Worm (Caenorhabditis elegans) whole organism, L3 larva: Measurements from ENCODE around the gene T01H3.2.

Source experiments
- R02D3.7 ChIP-seq: fragments of 150-350 bp; optimal IDR thresholded peaks from 2 replicates; lab custom pipeline; 2014; ENCODE audit warnings: missing biosample characterization, missing genetic modification characterization
- ZK546.5 ChIP-seq: sonication (generic microtip); optimal IDR thresholded peaks from 2 replicates; lab custom pipeline; 2017; ENCODE audit warnings: missing biosample characterization, missing genetic modification characterization
- aly-2 ChIP-seq: fragments of 150-350 bp; optimal IDR thresholded peaks from 2 replicates; lab custom pipeline; 2014; ENCODE audit warnings: missing biosample characterization, missing genetic modification characterization
- ceh-16 ChIP-seq: sonication (generic microtip); optimal IDR thresholded peaks from 2 replicates; lab custom pipeline; 2017; ENCODE audit warnings: missing biosample characterization, missing genetic modification characterization
- daf-12 ChIP-seq: fragments of 150-350 bp; optimal IDR thresholded peaks from 2 replicates; lab custom pipeline; 2014; ENCODE audit warnings: missing biosample characterization, missing genetic modification reagents, missing genetic modification characterization
- egl-5 ChIP-seq: fragments of 150-350 bp; optimal IDR thresholded peaks from 2 replicates; lab custom pipeline; 2017; ENCODE audit warnings: missing biosample characterization, missing genetic modification reagents, missing genetic modification characterization, inconsistent platforms
- elt-2 ChIP-seq: sonication (generic microtip); optimal IDR thresholded peaks from 2 replicates; lab custom pipeline; 2016; ENCODE audit warnings: missing genetic modification reagents, mild to moderate bottlenecking, missing genetic modification characterization, missing compliant biosample characterization
- fkh-10 ChIP-seq: sonication (generic microtip); optimal IDR thresholded peaks from 2 replicates; lab custom pipeline; 2017; ENCODE audit warnings: missing biosample characterization, missing genetic modification reagents, missing genetic modification characterization
- fkh-2 ChIP-seq: fragments of 150-350 bp; optimal IDR thresholded peaks from 2 replicates; lab custom pipeline; 2014; ENCODE audit warnings: missing biosample characterization, missing genetic modification reagents, missing genetic modification characterization
- fos-1 ChIP-seq: fragments of 150-350 bp; optimal IDR thresholded peaks from 2 replicates; lab custom pipeline; 2014; ENCODE audit warnings: missing biosample characterization, missing genetic modification characterization
- hmg-11 ChIP-seq: sonication (generic microtip); optimal IDR thresholded peaks from 2 replicates; lab custom pipeline; 2016; ENCODE audit warnings: missing genetic modification characterization, missing compliant biosample characterization
- jun-1 ChIP-seq: fragments of 150-350 bp; optimal IDR thresholded peaks from 2 replicates; lab custom pipeline; 2014; ENCODE audit warnings: missing biosample characterization, missing genetic modification reagents, missing genetic modification characterization
- lin-15B ChIP-seq: fragments of 150-350 bp; optimal IDR thresholded peaks from 2 replicates; lab custom pipeline; 2014; ENCODE audit warnings: missing biosample characterization, missing genetic modification characterization
- lin-39 ChIP-seq: fragments of 150-350 bp; optimal IDR thresholded peaks from 2 replicates; lab custom pipeline; 2018; ENCODE audit warnings: missing biosample characterization, missing genetic modification reagents, missing genetic modification characterization
- lsy-12 ChIP-seq: sonication (generic microtip); optimal IDR thresholded peaks from 2 replicates; lab custom pipeline; 2016; ENCODE audit warnings: mild to moderate bottlenecking, missing genetic modification characterization, missing compliant biosample characterization
- mdl-1 ChIP-seq: fragments of 150-350 bp; optimal IDR thresholded peaks from 2 replicates; lab custom pipeline; 2014; ENCODE audit warnings: missing biosample characterization, missing genetic modification characterization
- nfya-1 ChIP-seq: sonication (generic microtip); optimal IDR thresholded peaks from 2 replicates; lab custom pipeline; 2017; ENCODE audit warnings: missing genetic modification characterization, mild to moderate bottlenecking, missing compliant biosample characterization, antibody characterized with exemption, moderate library complexity; ENCODE audit not compliant: insufficient read depth
- nhr-11 ChIP-seq: fragments of 150-350 bp; optimal IDR thresholded peaks from 2 replicates; lab custom pipeline; 2014; ENCODE audit warnings: missing biosample characterization, missing genetic modification characterization
- nhr-23 ChIP-seq: fragments of 150-350 bp; optimal IDR thresholded peaks from 2 replicates; lab custom pipeline; 2014; ENCODE audit warnings: missing biosample characterization, missing genetic modification reagents, missing genetic modification characterization
- nhr-67 ChIP-seq: fragments of 150-350 bp; optimal IDR thresholded peaks from 2 replicates; lab custom pipeline; 2014; ENCODE audit warnings: missing biosample characterization, missing genetic modification characterization
- nhr-76 ChIP-seq: fragments of 150-350 bp; sonication (generic microtip); optimal IDR thresholded peaks from 5 replicates; lab custom pipeline; 2014; ENCODE audit warnings: missing biosample characterization, missing genetic modification characterization
- nhr-77 ChIP-seq: fragments of 150-350 bp; optimal IDR thresholded peaks from 2 replicates; lab custom pipeline; 2014; ENCODE audit warnings: missing biosample characterization, missing genetic modification characterization
- pha-4 ChIP-seq: fragments of 150-350 bp; optimal IDR thresholded peaks from 2 replicates; lab custom pipeline; 2014; ENCODE audit warnings: missing biosample characterization, missing genetic modification reagents, missing genetic modification characterization
- pqm-1 ChIP-seq: fragments of 150-350 bp; optimal IDR thresholded peaks from 2 replicates; lab custom pipeline; 2017; ENCODE audit warnings: missing biosample characterization, missing genetic modification characterization, inconsistent platforms
- sea-2 ChIP-seq: fragments of 150-350 bp; sonication (generic microtip); optimal IDR thresholded peaks from 4 replicates; lab custom pipeline; 2014; ENCODE audit warnings: missing biosample characterization, missing genetic modification reagents, missing genetic modification characterization
- unc-39 ChIP-seq: sonication (generic microtip); optimal IDR thresholded peaks from 4 replicates; lab custom pipeline; 2017; ENCODE audit warnings: missing biosample characterization, missing genetic modification characterization
- unc-62 ChIP-seq: fragments of 150-350 bp; sonication (generic microtip); optimal IDR thresholded peaks from 4 replicates; lab custom pipeline; 2014; ENCODE audit warnings: missing biosample characterization, missing genetic modification reagents, missing genetic modification characterization
- zag-1 ChIP-seq: fragments of 150-350 bp; optimal IDR thresholded peaks from 2 replicates; lab custom pipeline; 2014; ENCODE audit warnings: missing biosample characterization, missing genetic modification characterization
- ztf-11 ChIP-seq: fragments of 150-350 bp; optimal IDR thresholded peaks from 2 replicates; lab custom pipeline; 2014; ENCODE audit warnings: missing biosample characterization, missing genetic modification characterization

The T01H3.2 gene

DNA sequence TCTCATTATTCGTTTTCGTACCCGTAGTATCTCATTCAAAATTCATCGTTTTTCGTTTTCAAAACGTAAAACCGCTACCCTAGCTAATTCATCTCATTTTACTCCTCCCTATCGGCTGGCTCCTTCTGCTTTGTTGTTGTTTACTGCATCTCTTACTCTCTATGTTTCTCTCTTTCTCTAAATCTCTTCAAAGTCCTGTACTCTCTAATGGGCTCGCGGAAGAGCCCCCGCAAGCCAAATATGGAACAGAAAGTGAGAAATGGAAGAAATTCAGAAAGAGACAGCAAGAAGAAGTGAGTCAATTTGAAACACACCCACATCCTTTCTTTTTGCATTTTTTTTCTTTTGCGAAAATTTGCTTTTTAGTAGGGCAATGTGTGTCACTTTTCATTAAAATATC, 39.1 kb downstream of the T01H3.2 start:
- TF ChIP-seq lin-15B (tag; lab: Kevin White, UChicago): no peak
- TF ChIP-seq sea-2 (GFP tag; lab: Kevin White, UChicago): peak; percentile 5
- peak; percentile 91 for TF ChIP-seq lin-39 (tag; lab: Kevin White, UChicago)
- no peak for TF ChIP-seq ceh-16
- TF ChIP-seq fkh-2: peak; percentile 51
- TF ChIP-seq nfya-1 (tag; lab: Kevin White, UChicago): peak; percentile 46
- TF ChIP-seq pha-4 (tag; lab: Kevin White, UChicago): peak; percentile 1

DNA sequence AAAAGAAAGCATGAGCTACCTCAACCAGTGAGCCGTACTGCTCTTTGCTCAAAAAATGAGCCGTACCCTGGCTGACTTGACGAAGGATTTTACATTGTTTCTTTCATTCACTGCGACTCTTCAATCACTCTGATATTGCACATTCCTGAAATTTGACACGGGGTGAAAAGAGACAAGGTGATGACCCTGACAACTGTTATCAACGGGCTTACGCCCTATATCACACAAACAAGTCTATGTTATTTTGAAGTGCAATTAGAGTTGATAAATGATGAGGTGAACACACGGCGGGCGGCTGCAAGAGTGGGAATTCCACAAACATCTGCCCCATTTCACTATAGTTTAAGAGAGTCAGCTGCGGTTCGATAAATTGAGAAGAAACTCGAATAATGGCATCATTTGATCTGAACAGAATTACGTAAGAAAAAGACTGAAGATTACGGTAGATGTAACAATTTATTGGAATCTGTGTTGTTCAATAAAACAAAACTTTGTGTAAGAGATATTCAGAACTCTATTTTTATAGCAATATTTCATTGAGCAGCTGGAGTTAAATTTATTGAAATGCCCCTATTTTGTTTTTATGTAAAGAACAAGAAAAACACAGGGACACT, 41.1 kb downstream of the T01H3.2 start:
- TF ChIP-seq hmg-11 (tag; lab: Kevin White, UChicago): no peak
- peak; percentile 59 for TF ChIP-seq lin-39 (tag; lab: Kevin White, UChicago)
- TF ChIP-seq lsy-12 (tag; lab: Kevin White, UChicago): no peak
- TF ChIP-seq egl-5: peak; percentile 80
- TF ChIP-seq ZK546.5 (tag; lab: Kevin White, UChicago): no peak
- no peak for TF ChIP-seq aly-2 (tag; lab: Kevin White, UChicago)
- peak; percentile 12 for TF ChIP-seq nfya-1 (tag; lab: Kevin White, UChicago)
- TF ChIP-seq unc-62: peak; percentile 47
- no peak for TF ChIP-seq lin-15B (tag; lab: Kevin White, UChicago)
- TF ChIP-seq fkh-2: no peak
- TF ChIP-seq nhr-11 (tag; lab: Kevin White, UChicago): peak; percentile 37
- no peak for TF ChIP-seq fkh-10 (GFP tag; lab: Kevin White, UChicago)

DNA sequence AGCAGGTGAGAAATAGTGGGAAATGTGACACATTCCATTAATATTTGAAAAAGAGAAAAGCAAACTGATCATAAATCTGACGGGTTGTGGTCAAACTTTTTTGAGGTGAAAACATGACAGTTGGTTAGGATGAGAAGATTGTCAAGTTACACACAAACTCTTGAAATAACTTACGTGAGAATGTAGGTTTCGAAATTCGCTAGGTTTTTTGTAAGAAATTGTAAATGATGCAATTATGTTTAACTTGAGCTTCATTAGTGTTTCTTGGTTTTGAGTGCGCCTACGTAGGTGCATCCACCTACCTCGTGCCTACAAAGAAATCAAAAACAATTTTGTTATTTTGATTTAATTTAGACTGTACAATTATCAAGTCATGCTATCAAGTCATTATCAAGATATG, 42.5 kb downstream of the T01H3.2 start, which contains the start of gene cex-2:
Gene cex-2, minus strand, starts transcription at position 101 of the 400 bp plus-strand sequence.
- TF ChIP-seq pha-4 (tag; lab: Kevin White, UChicago) (peak; percentile 28), aly-2 (tag; lab: Kevin White, UChicago) (no peak)

DNA sequence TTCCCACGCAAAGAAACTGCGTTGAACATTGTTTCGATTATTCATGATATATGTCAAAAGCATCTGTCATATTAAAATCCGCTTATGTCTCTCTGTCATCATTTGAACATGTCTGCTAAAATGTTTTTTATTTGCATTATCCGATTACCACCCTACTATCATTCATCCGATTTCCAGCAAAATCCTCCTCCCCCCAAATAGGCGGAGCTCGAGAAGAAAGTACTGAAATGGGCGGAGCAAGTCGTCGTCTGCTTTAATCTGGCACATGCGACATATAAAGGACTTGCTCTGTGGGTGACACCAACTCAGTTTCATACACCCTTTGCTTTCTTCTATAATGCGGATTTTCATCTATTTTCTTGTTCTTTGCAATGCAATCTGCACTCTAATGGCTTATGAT, 45.7 kb downstream of the T01H3.2 start, which contains the start of gene T09A5.14:
Gene T09A5.14, plus strand, starts transcription at position 301 of the 400 bp plus-strand sequence.
- no peak for TF ChIP-seq nfya-1 (tag; lab: Kevin White, UChicago)
- no peak for TF ChIP-seq unc-39 (tag; lab: Kevin White, UChicago)
- TF ChIP-seq fos-1 (tag; lab: Kevin White, UChicago): no peak
- TF ChIP-seq R02D3.7 (tag; lab: Kevin White, UChicago): no peak

DNA sequence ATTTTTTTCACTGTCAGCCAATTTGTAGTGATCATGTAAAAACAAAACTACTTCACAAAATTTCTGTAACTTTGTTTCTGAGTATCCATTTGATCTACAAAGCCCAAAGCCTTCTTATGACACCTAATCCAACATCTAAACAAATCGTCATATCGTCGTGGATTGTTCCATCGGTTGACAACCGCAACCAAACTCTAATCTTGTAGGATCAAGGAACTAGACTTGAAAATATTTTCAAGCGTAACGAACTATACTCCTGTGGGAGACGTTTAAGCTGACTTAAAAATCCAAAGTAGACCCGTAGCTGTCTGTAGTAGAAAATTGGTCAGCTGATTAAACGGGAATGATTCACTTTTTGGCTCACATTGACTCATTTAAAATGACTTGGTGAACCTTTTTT, 48.2 kb downstream of the T01H3.2 start:
- TF ChIP-seq mdl-1 (tag; lab: Kevin White, UChicago): no peak
- no peak for TF ChIP-seq nhr-23 (tag; lab: Kevin White, UChicago)
- TF ChIP-seq nhr-77 (tag; lab: Kevin White, UChicago): no peak
- no peak for TF ChIP-seq pqm-1 (tag; lab: Kevin White, UChicago)
- TF ChIP-seq elt-2 (tag; lab: Kevin White, UChicago): no peak
- TF ChIP-seq nhr-67 (tag; lab: Kevin White, UChicago): no peak
- TF ChIP-seq lin-39 (tag; lab: Kevin White, UChicago): no peak
- TF ChIP-seq unc-62: no peak
- no peak for TF ChIP-seq lsy-12 (tag; lab: Kevin White, UChicago)
- no peak for TF ChIP-seq jun-1 (tag; lab: Kevin White, UChicago)
- TF ChIP-seq zag-1 (tag; lab: Kevin White, UChicago): no peak

DNA sequence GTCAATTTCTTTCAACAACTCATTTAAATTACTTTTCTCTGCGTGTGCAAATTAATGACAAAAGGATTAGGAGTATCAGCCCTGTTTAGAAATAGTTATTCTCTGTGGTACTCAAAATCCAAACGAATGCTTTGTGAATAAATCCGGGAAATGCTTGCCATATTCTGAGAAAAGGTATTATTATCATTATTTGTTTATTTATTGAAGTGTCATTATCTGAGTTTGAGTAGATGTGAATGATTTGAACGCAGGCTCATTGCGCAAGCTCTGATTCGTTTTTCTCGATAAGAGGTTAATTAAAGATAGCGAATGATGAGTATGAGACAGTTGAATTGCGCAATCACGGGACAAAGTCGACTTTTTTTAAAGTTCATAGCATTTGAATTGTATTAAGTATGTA, 49.9 kb downstream of the T01H3.2 start:
- TF ChIP-seq lin-39 (tag; lab: Kevin White, UChicago): no peak
- TF ChIP-seq lsy-12 (tag; lab: Kevin White, UChicago): no peak
- TF ChIP-seq nhr-77 (tag; lab: Kevin White, UChicago): no peak
- no peak for TF ChIP-seq daf-12 (tag; lab: Kevin White, UChicago)
- no peak for TF ChIP-seq lin-15B (tag; lab: Kevin White, UChicago)

DNA sequence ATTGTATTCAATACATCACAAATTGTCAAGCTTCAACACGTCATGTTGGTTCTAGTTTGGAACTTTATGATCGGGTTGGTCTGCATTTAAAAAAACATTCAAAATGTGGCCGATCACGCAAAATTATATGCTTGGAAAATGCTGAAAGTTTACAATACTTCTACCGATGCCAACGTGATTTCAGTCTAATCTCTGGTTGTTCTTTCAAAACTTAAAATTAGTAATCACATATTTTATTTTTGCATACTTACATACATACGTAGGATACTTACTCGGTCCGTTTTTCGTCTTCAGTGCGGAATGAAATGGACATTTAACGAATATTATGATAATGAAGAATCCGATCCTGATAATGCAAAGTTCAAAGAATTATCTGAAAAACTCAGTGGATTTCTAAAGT, 52.7 kb downstream of the T01H3.2 start, which contains the start of gene srw-62:
Gene srw-62, plus strand, starts transcription at position 301 of the 400 bp plus-strand sequence.
- TF ChIP-seq ztf-11 (tag; lab: Kevin White, UChicago) (no peak), nhr-76 (tag; lab: Kevin White, UChicago) (no peak), daf-12 (tag; lab: Kevin White, UChicago) (no peak)
- TF ChIP-seq, all 47 proteins: peak for 0
